Worm (Caenorhabditis elegans): ENCODE measurements around the gene R08A2.9.
"Not testable (repeated sequence)": the region's sequence is repeated elsewhere in the genome, so short reads cannot be mapped to it uniquely, and the experiment has no call there.

Gene R08A2.9

DNA sequence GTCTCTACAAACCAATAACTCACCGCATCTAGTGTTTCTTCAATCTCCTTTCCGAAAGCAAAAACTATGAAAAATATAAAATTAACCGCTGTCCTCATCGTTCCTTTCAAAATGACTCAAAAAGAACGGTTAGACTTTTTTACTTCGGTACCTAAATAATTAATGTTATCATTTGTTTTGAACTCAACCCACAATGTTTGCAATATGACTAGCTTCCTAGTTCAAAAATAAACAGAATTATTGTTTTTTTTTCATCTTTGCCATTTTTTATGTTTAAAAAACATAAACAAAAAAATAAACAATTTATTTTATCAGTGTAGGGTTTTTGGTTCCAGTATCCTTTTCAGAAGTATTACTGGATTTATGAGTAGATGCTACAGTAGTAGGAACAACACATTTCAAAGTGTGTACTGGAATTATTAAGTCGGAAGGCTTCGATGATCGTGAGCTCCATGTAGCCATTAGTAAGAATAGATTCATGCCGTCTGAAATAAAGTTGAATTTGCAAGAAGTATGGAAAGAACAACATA is 40.6 kb downstream of the R08A2.9 start, which contains the start of the genes lipl-8 and Y50E8A.22:
lipl-8 (minus strand) TSS at position 101 of the 530 bp plus-strand sequence.
Y50E8A.22 (minus strand) TSS at position 480 of the 530 bp plus-strand sequence.
- no peak for TF ChIP-seq flt-1 (GFP tag; IDR thresholded peaks at IDR 0.05)
- no peak for TF ChIP-seq B0310.2 (tag; optimal IDR thresholded peaks at IDR 0.05)
- TF ChIP-seq ceh-13 (GFP tag; optimal IDR thresholded peaks at IDR 0.05), result no peak
- TF ChIP-seq tbx-11 (GFP tag; IDR thresholded peaks at IDR 0.05), result no peak
- TF ChIP-seq hmbx-1 (tag; optimal IDR thresholded peaks at IDR 0.05), result no peak

DNA sequence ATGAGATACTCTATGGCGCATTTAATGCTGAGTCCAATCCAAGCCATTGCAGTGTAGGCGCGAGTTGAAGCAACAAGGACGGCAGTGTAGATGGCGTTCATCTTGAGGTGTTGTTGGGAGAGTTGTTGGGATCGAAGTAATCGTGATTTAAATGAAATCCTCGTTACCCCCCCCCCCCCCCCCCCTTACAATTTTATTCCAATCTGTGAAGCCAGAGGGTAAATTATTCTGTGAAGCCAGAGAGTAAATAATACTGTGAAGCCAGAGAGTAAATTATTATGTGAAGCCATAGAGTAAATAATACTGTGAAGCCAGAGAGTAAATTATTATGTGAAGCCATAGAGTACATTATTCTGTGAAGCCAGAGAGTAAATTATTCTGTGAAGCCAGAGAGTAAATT is 42.3 kb downstream of the R08A2.9 start, which contains the start of gene nspa-10:
nspa-10 (minus strand) TSS at position 101 of the 400 bp plus-strand sequence.
- TF ChIP-seq pes-1 (GFP tag; IDR thresholded peaks at IDR 0.05); F13C5.2 (tag; optimal IDR thresholded peaks at IDR 0.05); hmbx-1 (tag; optimal IDR thresholded peaks at IDR 0.05): not testable (repeated sequence)
